Fruit fly (Drosophila melanogaster) whole organism, larva: Measurements from ENCODE around the gene dor.

Source experiments
- noc ChIP-seq: fragments of 200-800 bp; sonication (Bioruptor generic); optimal IDR thresholded peaks from 3 replicates; lab custom pipeline; 2019; ENCODE audit warnings: missing biosample characterization, mild to moderate bottlenecking, missing genetic modification characterization, moderate library complexity

The dor gene

dm6 chrX:1686305-1686704, 21.5 kb downstream of the dor start, which contains the start of gene b6:
Gene b6 (plus strand): TSS chrX:1686624.
- TF ChIP-seq noc (tag; lab: Kevin White, UChicago), result no peak

dm6 chrX:1691475-1691874, 26.6 kb downstream of the dor start:
- TF ChIP-seq noc (tag; lab: Kevin White, UChicago), result no peak

- no peak for TF ChIP-seq noc (tag; lab: Kevin White, UChicago)
Measured at dm6 chrX:1692553-1692952, 27.7 kb downstream of the dor start, which contains the start of gene CG32809. Gene CG32809 (minus strand): TSS chrX:1692768.

- TF ChIP-seq noc (tag; lab: Kevin White, UChicago), result no peak
Measured at dm6 chrX:1695529-1696410, 30.9 kb downstream of the dor start, which contains the start of gene a6. Gene a6 (minus strand): TSS chrX:1695889.

dm6 chrX:1705929-1706328, 41.1 kb downstream of the dor start:
- TF ChIP-seq noc (tag; lab: Kevin White, UChicago), result no peak

dm6 chrX:1710082-1710481, 45.2 kb downstream of the dor start, which contains the start of gene CG3795:
Gene CG3795 (minus strand): TSS chrX:1710182.
- no peak for TF ChIP-seq noc (tag; lab: Kevin White, UChicago)

dm6 chrX:1714874-1715273, 50.0 kb downstream of the dor start:
- TF ChIP-seq noc (tag; lab: Kevin White, UChicago), result no peak
